Fruit fly (Drosophila melanogaster): Measurements from ENCODE around the gene Miox.

The Miox gene

DNA sequence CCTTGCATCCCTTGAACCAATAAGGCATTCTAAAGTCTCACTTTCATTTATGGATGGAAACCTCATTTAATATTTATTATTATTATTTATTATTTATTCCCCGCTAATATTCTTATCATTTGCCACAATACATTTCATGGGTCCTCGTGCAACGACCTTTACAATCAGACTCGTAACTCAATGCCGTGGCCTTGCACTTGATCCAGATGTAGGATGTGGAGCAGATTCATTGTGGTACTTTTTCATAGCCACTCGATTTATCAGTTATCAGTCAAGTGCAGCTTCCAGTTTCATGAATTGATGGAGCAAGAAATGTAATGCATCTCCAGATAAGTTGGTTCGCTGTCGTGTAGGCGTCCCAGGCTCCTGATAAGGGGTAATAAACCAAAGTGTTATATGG, 552 bp downstream of the Miox start:
- TF ChIP-seq CG8478 (optimal IDR thresholded peaks at IDR 0.05) (no peak), CTCF (optimal IDR thresholded peaks at IDR 0.05) (no peak)

DNA sequence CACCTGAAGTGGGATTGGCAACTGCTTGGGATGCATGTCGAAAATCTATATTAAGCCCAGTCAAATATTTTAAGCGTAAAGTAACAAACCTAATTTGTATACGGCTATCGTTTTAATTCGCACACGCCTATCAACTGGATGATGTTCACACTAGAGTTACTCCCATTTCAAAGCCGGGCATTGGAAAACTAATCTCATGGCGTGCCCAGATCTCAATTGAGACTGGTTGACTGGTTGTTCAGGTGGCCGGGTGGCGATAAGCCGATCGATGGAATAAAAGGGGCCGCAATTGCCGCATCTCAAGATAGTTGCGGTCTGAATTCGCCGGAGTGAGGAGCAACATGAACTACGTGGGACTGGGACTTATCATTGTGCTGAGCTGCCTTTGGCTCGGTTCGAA, 3.7 kb downstream of the Miox start, which contains the start of gene Est-6:
Gene Est-6 (plus strand): TSS at position 301 of the 400 bp plus-strand sequence.
- TF ChIP-seq CG8478 (optimal IDR thresholded peaks at IDR 0.05) (no peak), CTCF (optimal IDR thresholded peaks at IDR 0.05) (no peak)

DNA sequence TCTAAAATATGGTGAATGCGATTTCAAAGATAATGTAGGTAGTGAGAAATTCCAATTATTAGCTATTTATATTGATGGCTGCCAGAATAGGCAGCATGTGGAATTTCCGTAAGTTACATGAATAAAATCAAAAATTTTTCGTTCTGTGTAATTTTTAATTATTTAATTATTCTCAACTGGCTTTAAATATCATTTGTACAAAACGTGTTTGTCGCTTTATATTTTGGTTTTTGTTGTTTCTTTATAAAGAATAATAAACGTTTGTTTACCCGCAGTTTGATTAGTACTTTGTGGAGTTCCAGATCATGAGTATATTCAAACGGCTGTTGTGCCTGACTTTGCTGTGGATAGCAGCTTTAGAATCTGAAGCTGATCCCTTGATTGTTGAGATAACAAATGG, 5.6 kb downstream of the Miox start, which contains the start of gene Est-P:
Gene Est-P (plus strand): TSS at position 301 of the 400 bp plus-strand sequence.
- TF ChIP-seq CG8478 (optimal IDR thresholded peaks at IDR 0.05) (no peak), CTCF (optimal IDR thresholded peaks at IDR 0.05) (no peak)

DNA sequence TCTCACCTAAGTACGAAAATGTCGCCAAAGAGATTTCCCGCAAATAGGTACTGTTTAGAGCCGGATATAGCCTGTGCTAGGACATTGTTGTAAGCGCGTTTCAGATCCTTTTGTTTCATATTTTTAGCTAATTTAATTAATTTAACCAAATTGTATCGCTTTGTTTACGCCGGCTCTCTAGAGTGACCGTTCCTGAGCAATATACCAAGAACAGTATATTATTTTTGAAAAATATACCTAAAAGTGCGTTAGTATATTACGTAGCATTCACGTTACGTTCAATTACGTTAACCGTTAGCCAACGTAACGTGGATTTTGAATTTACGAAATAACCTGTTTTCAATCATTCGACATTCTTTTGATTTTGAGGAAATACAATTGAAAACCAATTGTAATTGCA, 8.7 kb downstream of the Miox start, which contains the start of gene thoc6:
Gene thoc6 (minus strand): TSS at position 204 of the 400 bp plus-strand sequence.
- no peak for TF ChIP-seq CG8478 (optimal IDR thresholded peaks at IDR 0.05)
- TF ChIP-seq CTCF (optimal IDR thresholded peaks at IDR 0.05) = no peak

DNA sequence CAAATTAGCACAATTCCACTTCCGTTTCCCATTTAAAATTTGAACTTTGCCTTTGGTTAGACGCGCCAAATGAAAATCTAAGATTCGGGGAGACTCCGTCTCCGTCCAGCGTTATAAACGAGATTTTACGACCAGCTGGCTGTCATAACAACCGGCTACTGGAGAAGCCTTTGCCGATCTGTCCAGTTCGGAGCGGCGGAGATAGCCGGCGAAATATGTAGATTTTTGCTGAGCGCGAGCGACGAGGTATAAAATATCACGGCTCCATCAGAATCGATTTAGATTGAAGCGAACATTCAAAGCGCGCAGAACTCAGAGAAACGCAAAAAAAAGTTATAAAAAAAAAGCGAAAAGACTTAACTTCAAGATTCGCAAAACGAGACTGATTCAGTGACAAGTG, 12.7 kb downstream of the Miox start, which contains the start of gene CG11529:
Gene CG11529 (plus strand): TSS at position 301 of the 400 bp plus-strand sequence.
- no peak for TF ChIP-seq CG8478 (optimal IDR thresholded peaks at IDR 0.05)
- no peak for TF ChIP-seq CTCF (optimal IDR thresholded peaks at IDR 0.05)

DNA sequence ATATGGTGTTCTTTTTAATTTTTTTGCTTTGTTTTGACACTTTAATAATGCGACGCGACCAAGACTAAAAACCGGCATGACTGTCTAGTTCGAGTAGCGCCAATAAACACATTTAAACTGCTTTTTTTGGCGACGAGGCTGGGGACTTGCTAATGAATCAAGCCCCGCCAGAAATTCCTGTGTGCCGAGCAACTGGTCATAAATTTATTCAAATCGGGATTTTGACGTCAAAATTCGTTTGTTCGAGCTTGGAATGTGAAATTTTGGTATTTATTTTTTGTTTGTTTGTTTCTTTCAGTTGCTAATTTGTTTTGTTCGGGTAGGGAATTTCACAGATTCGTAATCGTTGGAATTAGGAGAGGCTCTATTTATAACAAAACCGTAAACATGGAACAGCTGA, 18.2 kb downstream of the Miox start:
- TF ChIP-seq CG8478 (optimal IDR thresholded peaks at IDR 0.05) = no peak

DNA sequence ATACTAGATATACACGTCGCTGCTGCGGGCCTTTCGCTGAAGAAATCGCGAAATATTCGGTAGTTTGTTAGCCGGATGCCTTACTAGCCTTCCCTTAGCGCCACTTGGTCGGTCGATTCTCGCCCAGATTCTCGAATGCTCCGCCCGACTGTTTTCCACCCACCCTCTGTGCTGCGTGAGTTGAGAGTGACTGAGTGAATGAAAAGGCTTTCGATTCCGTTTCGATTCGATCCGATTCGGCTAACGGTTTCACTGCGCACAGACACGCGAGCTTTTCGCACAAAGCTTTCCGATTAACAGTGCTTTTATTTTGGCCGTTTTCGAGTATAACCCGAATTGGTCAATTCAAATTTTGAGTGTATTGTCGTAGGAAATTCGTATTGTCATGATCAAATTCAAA, 19.0 kb downstream of the Miox start, which contains the start of gene Ak1:
Gene Ak1 (minus strand): TSS at position 347 of the 400 bp plus-strand sequence.
- TF ChIP-seq CTCF (optimal IDR thresholded peaks at IDR 0.05) (no peak), CG8478 (optimal IDR thresholded peaks at IDR 0.05) (no peak)

DNA sequence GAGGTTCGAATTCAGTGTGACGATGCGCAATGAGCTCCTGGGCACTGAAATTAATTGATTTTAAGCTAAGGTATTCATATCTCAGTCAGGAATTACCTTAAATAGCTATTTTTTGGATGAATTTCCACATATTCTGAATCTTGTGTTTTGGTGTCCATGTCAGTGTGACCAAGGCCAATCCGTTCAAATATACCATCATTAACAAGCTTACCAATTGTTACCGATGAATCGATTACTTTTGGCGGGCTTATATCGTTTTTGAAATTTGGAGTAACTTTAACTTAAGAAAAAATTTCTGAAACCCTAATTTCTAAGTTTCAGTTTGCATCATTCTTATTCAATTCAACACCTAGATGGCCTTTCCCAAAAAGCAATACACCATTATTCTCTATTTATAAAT, 21.1 kb downstream of the Miox start, which contains the start of gene Tsen54:
Gene Tsen54 (minus strand): TSS at position 175 of the 400 bp plus-strand sequence.
- TF ChIP-seq CTCF (optimal IDR thresholded peaks at IDR 0.05) = no peak
- TF ChIP-seq CG8478 (optimal IDR thresholded peaks at IDR 0.05) = no peak

DNA sequence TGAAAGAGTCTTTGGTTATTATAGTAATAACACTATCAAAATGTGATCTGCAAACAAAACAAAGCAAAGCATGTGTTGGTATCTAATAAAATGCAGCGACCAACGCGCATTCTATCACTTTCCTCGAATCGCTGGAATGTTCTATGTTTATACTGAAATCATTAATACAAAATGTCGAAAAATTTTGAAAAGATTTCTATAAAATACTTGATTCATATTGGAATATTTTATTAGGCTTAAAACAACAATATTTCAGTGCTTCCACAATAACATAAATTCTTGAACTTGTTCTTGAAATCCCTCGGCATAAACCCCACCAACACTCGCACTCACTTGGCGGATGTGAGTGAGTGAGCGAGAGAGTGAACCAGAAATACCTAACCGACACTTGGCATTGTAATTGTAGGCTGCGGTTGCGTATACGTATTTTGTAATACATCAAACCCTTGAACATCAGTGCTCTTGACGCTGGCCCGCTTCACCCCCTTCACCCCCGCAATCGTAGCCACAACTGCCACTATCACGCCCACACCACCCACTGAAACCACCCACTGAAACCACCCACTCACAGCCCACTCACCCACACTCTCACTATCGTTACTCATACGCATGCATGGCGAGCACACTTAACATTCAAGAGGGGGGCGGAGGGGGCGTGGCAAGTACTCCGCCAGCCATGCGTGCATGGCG, 38.3 kb downstream of the Miox start:
- TF ChIP-seq CG8478 (optimal IDR thresholded peaks at IDR 0.05) (no peak), CTCF (optimal IDR thresholded peaks at IDR 0.05) (no peak)

DNA sequence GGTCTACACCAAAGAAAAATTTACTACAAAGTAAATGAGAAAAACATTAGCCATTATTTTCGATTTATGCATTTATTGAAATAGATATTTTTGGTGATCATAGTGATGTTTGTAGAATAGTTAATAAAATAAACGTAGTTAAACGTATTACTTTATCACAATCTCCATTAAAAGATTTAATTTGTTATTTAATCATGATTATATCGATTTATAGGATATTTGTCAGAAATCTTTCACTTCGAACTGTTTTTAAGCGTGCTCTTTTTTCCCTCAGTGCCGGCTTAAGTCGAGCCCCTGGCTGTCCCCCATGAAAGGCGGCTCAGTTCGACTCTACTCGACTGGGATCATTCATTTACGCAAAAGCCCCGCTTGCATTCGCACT, 38.8 kb downstream of the Miox start:
- TF ChIP-seq CTCF (optimal IDR thresholded peaks at IDR 0.05) (no peak), CG8478 (optimal IDR thresholded peaks at IDR 0.05) (no peak)

DNA sequence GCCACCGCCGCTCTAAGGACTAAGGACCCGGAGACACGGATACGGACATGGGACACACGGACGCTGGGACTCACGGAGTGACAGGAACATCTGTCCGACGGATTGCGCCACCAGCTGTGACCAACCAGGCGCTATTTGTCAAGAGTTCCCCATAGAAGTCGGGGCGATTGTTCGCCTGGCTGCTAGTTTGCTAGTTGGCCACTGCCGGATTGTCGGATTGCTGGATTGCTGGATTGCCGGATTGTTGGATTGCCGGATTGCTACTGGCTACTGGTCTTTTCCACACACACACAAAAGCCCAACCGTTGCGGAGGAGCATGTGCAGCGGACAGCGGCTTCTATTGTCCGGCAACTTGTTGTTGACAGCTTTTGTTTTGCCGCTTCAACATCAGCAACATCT, 42.4 kb downstream of the Miox start:
- no peak for TF ChIP-seq CG8478 (optimal IDR thresholded peaks at IDR 0.05)
- no peak for TF ChIP-seq CTCF (optimal IDR thresholded peaks at IDR 0.05)
